Worm (Caenorhabditis elegans) whole organism, young adult: ENCODE measurements around the gene str-182.

Source experiments
- B0261.1 ChIP-seq: sonication (generic microtip); optimal IDR thresholded peaks from 2 replicates; lab custom pipeline; 2016; ENCODE audit warnings: mild to moderate bottlenecking, missing genetic modification characterization, moderate library complexity, missing compliant biosample characterization
- K11D2.4 ChIP-seq: fragments of 200-800 bp; sonication (Bioruptor generic); IDR thresholded peaks from 2 replicates; pipeline ENCODE4 v1.3.6; 2022; ENCODE audit warnings: missing genetic modification reagents, missing genetic modification characterization, missing compliant biosample characterization
- ama-1 ChIP-seq, 3 experiments: fragments of 150-350 bp in 1 of 3; sonication (generic microtip) in 2 of 3; optimal IDR thresholded peaks; 2 replicates each; lab custom pipeline; 2014 to 2018; ENCODE audit warnings: missing biosample characterization in 2 of 3, missing genetic modification characterization in 2 of 3, missing genetic modification reagents in 2 of 3
- efl-1 ChIP-seq: fragments of 150-350 bp; optimal IDR thresholded peaks from 2 replicates; lab custom pipeline; 2014; ENCODE audit warnings: missing biosample characterization, missing genetic modification reagents, missing genetic modification characterization
- lin-54 ChIP-seq: fragments of 200-800 bp; sonication (Bioruptor generic); optimal IDR thresholded peaks from 2 replicates; lab custom pipeline; 2018; ENCODE audit warnings: mild to moderate bottlenecking, missing genetic modification characterization, missing compliant biosample characterization
- lsl-1 ChIP-seq: fragments of 200-800 bp; sonication (Bioruptor generic); optimal IDR thresholded peaks from 2 replicates; lab custom pipeline; 2018; ENCODE audit warnings: mild to moderate bottlenecking, missing genetic modification characterization, moderate library complexity, missing compliant biosample characterization
- nfya-1 ChIP-seq: sonication (generic microtip); optimal IDR thresholded peaks from 2 replicates; lab custom pipeline; 2017; ENCODE audit warnings: antibody characterized with exemption, missing compliant biosample characterization, missing genetic modification characterization, borderline replicate concordance; ENCODE audit not compliant: insufficient read depth
- nhr-90 ChIP-seq: sonication (generic microtip); optimal IDR thresholded peaks from 2 replicates; lab custom pipeline; 2016; ENCODE audit warnings: missing genotype, mild to moderate bottlenecking, missing genetic modification characterization, missing compliant biosample characterization
- rpc-1 ChIP-seq, 2 experiments: fragments of 150-350 bp in 1 of 2; sonication (generic microtip) in 1 of 2; optimal IDR thresholded peaks; 2 replicates each; lab custom pipeline; 2014 to 2018; ENCODE audit warnings: missing biosample characterization in 1 of 2, missing genetic modification characterization in 1 of 2, missing genetic modification reagents in 1 of 2, missing genotype in 1 of 2
- sdz-38 ChIP-seq: sonication (generic microtip); optimal IDR thresholded peaks from 2 replicates; lab custom pipeline; 2016; ENCODE audit warnings: missing genotype, missing genetic modification characterization, missing compliant biosample characterization
- sptf-2 ChIP-seq: fragments of 200-800 bp; sonication (Bioruptor generic); optimal IDR thresholded peaks from 2 replicates; lab custom pipeline; 2018; ENCODE audit warnings: mild to moderate bottlenecking, missing genetic modification characterization, missing compliant biosample characterization
- tbx-9 ChIP-seq: sonication (generic microtip); optimal IDR thresholded peaks from 2 replicates; lab custom pipeline; 2016; ENCODE audit warnings: borderline replicate concordance, missing genetic modification characterization, inconsistent platforms, missing compliant biosample characterization
- unc-62 ChIP-seq: fragments of 150-350 bp; optimal IDR thresholded peaks from 2 replicates; lab custom pipeline; 2014; ENCODE audit warnings: missing biosample characterization, missing genetic modification reagents, missing genetic modification characterization

ce11 chrV:10249515-10249914 is 16.3 kb upstream of the str-182 start:
- TF ChIP-seq ama-1 (optimal IDR thresholded peaks at IDR 0.05; lab: Kevin White, UChicago): no peak
- no peak for TF ChIP-seq ama-1 (GFP tag; optimal IDR thresholded peaks at IDR 0.05; lab: Kevin White, UChicago)
- no peak for TF ChIP-seq K11D2.4 (GFP tag; lab: Robert Waterston, UW)
- no peak for TF ChIP-seq B0261.1 (tag; lab: Kevin White, UChicago)
- no peak for TF ChIP-seq lsl-1
- TF ChIP-seq nhr-90: no peak
- TF ChIP-seq efl-1 (GFP tag; lab: Kevin White, UChicago): no peak
- TF ChIP-seq tbx-9 (tag; lab: Kevin White, UChicago): no peak
- no peak for TF ChIP-seq sdz-38 (tag; lab: Kevin White, UChicago)
- TF ChIP-seq lin-54 (GFP tag; lab: Kevin White, UChicago): no peak
- no peak for TF ChIP-seq rpc-1 (optimal IDR thresholded peaks at IDR 0.05; lab: Kevin White, UChicago)
- TF ChIP-seq rpc-1 (tag; optimal IDR thresholded peaks at IDR 0.05; lab: Kevin White, UChicago): no peak
- no peak for TF ChIP-seq nfya-1 (tag; lab: Kevin White, UChicago)
- TF ChIP-seq unc-62: no peak
- TF ChIP-seq sptf-2 (GFP tag; lab: Kevin White, UChicago): no peak
